Worm (Caenorhabditis elegans) whole organism, late embryonic: Measurements from ENCODE around the gene arx-5.

ENCODE experiments used
- ama-1 ChIP-seq: fragments of 150-350 bp; optimal IDR thresholded peaks from 2 replicates; lab custom pipeline; 2014
- ceh-24 ChIP-seq: sonication (generic microtip); optimal IDR thresholded peaks from 2 replicates; lab custom pipeline; 2016; ENCODE audit warnings: mild to moderate bottlenecking, missing genetic modification characterization, missing compliant biosample characterization
- elt-2 ChIP-seq: sonication (generic microtip); optimal IDR thresholded peaks from 2 replicates; lab custom pipeline; 2016; ENCODE audit warnings: missing genetic modification reagents, missing genetic modification characterization, missing compliant biosample characterization
- ets-4 ChIP-seq: sonication (generic microtip); optimal IDR thresholded peaks from 2 replicates; lab custom pipeline; 2016; ENCODE audit warnings: missing genetic modification characterization, missing compliant biosample characterization
- lim-6 ChIP-seq: sonication (generic microtip); optimal IDR thresholded peaks from 2 replicates; lab custom pipeline; 2016; ENCODE audit warnings: missing genetic modification characterization, missing compliant biosample characterization
- nhr-11 ChIP-seq: fragments of 150-350 bp; optimal IDR thresholded peaks from 2 replicates; lab custom pipeline; 2014; ENCODE audit warnings: missing biosample characterization, missing genetic modification characterization
- pag-3 ChIP-seq: sonication (generic microtip); optimal IDR thresholded peaks from 2 replicates; lab custom pipeline; 2016; ENCODE audit warnings: missing compliant biosample characterization, missing genetic modification characterization, borderline replicate concordance
- pat-9 ChIP-seq: fragments of 200-800 bp; sonication (Bioruptor generic); optimal IDR thresholded peaks from 2 replicates; lab custom pipeline; 2018; ENCODE audit warnings: mild to moderate bottlenecking, missing genetic modification characterization, moderate library complexity, missing compliant biosample characterization
- unc-42 ChIP-seq: sonication (generic microtip); optimal IDR thresholded peaks from 2 replicates; lab custom pipeline; 2016; ENCODE audit warnings: missing genotype, missing genetic modification characterization, missing compliant biosample characterization

- TF ChIP-seq lim-6 (tag; lab: Kevin White, UChicago) (no peak), pat-9 (tag; lab: Kevin White, UChicago) (no peak), elt-2 (no peak), pag-3 (tag; lab: Kevin White, UChicago) (no peak), ets-4 (tag; lab: Kevin White, UChicago) (no peak), ceh-24 (tag; lab: Kevin White, UChicago) (no peak), ama-1 (no peak), unc-42 (tag; lab: Kevin White, UChicago) (peak; percentile 63), nhr-11 (tag; lab: Kevin White, UChicago) (no peak)
Observed at ce11 chrIII:12818050-12818738, at the start of gene arx-5.
